Worm (Caenorhabditis elegans) whole organism, early embryonic: ENCODE measurements around the gene T25D3.3.

Experiments used
- F13C5.2 ChIP-seq: sonication (generic microtip); optimal IDR thresholded peaks from 2 replicates; lab custom pipeline; 2017; ENCODE audit warnings: mild to moderate bottlenecking, missing genetic modification characterization, inconsistent platforms, missing compliant biosample characterization
- ama-1 ChIP-seq: fragments of 150-350 bp; optimal IDR thresholded peaks from 2 replicates; lab custom pipeline; 2014
- ceh-13 ChIP-seq: fragments of 200-800 bp; sonication (Bioruptor generic); optimal IDR thresholded peaks from 2 replicates; lab custom pipeline; 2018; ENCODE audit warnings: mild to moderate bottlenecking, missing genetic modification characterization, missing compliant biosample characterization
- ets-7 ChIP-seq: sonication (generic microtip); optimal IDR thresholded peaks from 2 replicates; lab custom pipeline; 2016; ENCODE audit warnings: missing genotype, missing genetic modification characterization, missing compliant biosample characterization
- flt-1 ChIP-seq: fragments of 200-800 bp; sonication (Bioruptor generic); IDR thresholded peaks from 2 replicates; pipeline ENCODE4 v1.3.6; 2022; ENCODE audit warnings: missing genetic modification characterization, missing compliant biosample characterization
- hmbx-1 ChIP-seq: sonication (generic microtip); optimal IDR thresholded peaks from 2 replicates; lab custom pipeline; 2016; ENCODE audit warnings: mild to moderate bottlenecking, missing genetic modification characterization, missing compliant biosample characterization
- hmg-4 ChIP-seq: fragments of 200-800 bp; sonication (Bioruptor generic); optimal IDR thresholded peaks from 2 replicates; lab custom pipeline; 2018; ENCODE audit warnings: mild to moderate bottlenecking, missing genetic modification characterization, missing compliant biosample characterization
- hnd-1 ChIP-seq: sonication (generic microtip); optimal IDR thresholded peaks from 2 replicates; lab custom pipeline; 2016; ENCODE audit warnings: missing genetic modification characterization, missing compliant biosample characterization
- pes-1 ChIP-seq: fragments of 200-800 bp; sonication (Bioruptor generic); IDR thresholded peaks from 2 replicates; pipeline ENCODE4 v1.3.6; 2022; ENCODE audit warnings: missing genetic modification reagents, missing genetic modification characterization, missing compliant biosample characterization
- scrt-1 ChIP-seq: fragments of 200-800 bp; sonication (Bioruptor generic); IDR thresholded peaks from 2 replicates; pipeline ENCODE4 v1.3.6; 2022; ENCODE audit warnings: missing genetic modification characterization, missing compliant biosample characterization
- tbx-37 ChIP-seq: fragments of 200-800 bp; sonication (Bioruptor generic); conservative IDR thresholded peaks from 2 replicates; pipeline ENCODE4 v1.3.6; 2022; ENCODE audit warnings: missing genetic modification reagents, missing genetic modification characterization, missing compliant biosample characterization
- tra-4 ChIP-seq: sonication (generic microtip); optimal IDR thresholded peaks from 2 replicates; lab custom pipeline; 2017; ENCODE audit warnings: missing genetic modification characterization, missing compliant biosample characterization

ce11 chrII:158004-158731 lies 5.8 kb downstream of the T25D3.3 start:
- TF ChIP-seq ceh-13 (GFP tag; lab: Kevin White, UChicago), result no peak
- TF ChIP-seq ama-1, result no peak
- no peak for TF ChIP-seq hnd-1
- TF ChIP-seq tbx-37 (GFP tag; lab: Robert Waterston, UW), result no peak
- TF ChIP-seq hmbx-1 (tag; lab: Kevin White, UChicago), result no peak
- no peak for TF ChIP-seq flt-1 (GFP tag; lab: Robert Waterston, UW)
- no peak for TF ChIP-seq ets-7 (tag; lab: Kevin White, UChicago)
- no peak for TF ChIP-seq scrt-1 (GFP tag; lab: Robert Waterston, UW)
- TF ChIP-seq tra-4 (tag; lab: Kevin White, UChicago), result no peak
- no peak for TF ChIP-seq pes-1
- no peak for TF ChIP-seq F13C5.2
- TF ChIP-seq hmg-4 (GFP tag; lab: Kevin White, UChicago), result no peak
